Worm (Caenorhabditis elegans) whole organism, L1 larva: ENCODE results near the gene R13H4.5.

Experiments
- ceh-63 ChIP-seq: fragments of 200-800 bp; sonication (Bioruptor generic); optimal IDR thresholded peaks from 2 replicates; lab custom pipeline; 2018; ENCODE audit warnings: mild to moderate bottlenecking, missing genetic modification characterization, missing compliant biosample characterization
- ces-1 ChIP-seq: fragments of 150-350 bp; optimal IDR thresholded peaks from 2 replicates; lab custom pipeline; 2014; ENCODE audit warnings: missing biosample characterization, missing genetic modification reagents, missing genetic modification characterization
- elt-2 ChIP-seq: sonication (generic microtip); optimal IDR thresholded peaks from 2 replicates; lab custom pipeline; 2016; ENCODE audit warnings: missing genetic modification characterization, mild to moderate bottlenecking, inconsistent platforms, missing compliant biosample characterization, missing genetic modification reagents
- fkh-8 ChIP-seq: sonication (generic microtip); optimal IDR thresholded peaks from 2 replicates; lab custom pipeline; 2016; ENCODE audit warnings: mild to moderate bottlenecking, missing genetic modification characterization, missing compliant biosample characterization
- fos-1 ChIP-seq: fragments of 150-350 bp; optimal IDR thresholded peaks from 2 replicates; lab custom pipeline; 2014; ENCODE audit warnings: missing biosample characterization, missing genetic modification characterization
- lsy-2 ChIP-seq, 2 experiments: fragments of 150-350 bp; optimal IDR thresholded peaks; 2 replicates each; lab custom pipeline; 2014; ENCODE audit warnings: missing biosample characterization in 2 of 2, missing genetic modification characterization in 2 of 2
- nhr-12 ChIP-seq: sonication (generic microtip); optimal IDR thresholded peaks from 2 replicates; lab custom pipeline; 2017; ENCODE audit warnings: missing biosample characterization, missing genetic modification characterization
- nhr-237 ChIP-seq: fragments of 150-350 bp; optimal IDR thresholded peaks from 2 replicates; lab custom pipeline; 2014; ENCODE audit warnings: missing biosample characterization, missing genetic modification characterization
- tlp-1 ChIP-seq: fragments of 150-350 bp; optimal IDR thresholded peaks from 2 replicates; lab custom pipeline; 2014; ENCODE audit warnings: missing biosample characterization, missing genetic modification characterization
- unc-130 ChIP-seq: fragments of 150-350 bp; optimal IDR thresholded peaks from 2 replicates; lab custom pipeline; 2017; ENCODE audit warnings: missing biosample characterization, missing genetic modification characterization, inconsistent platforms

ce11 chrV:11829282-11829681 lies 31.2 kb upstream of the R13H4.5 start, which contains the start of gene col-158:
- no peak for TF ChIP-seq fos-1
- no peak for TF ChIP-seq nhr-12 (tag; lab: Kevin White, UChicago)
- no peak for TF ChIP-seq nhr-237
- TF ChIP-seq tlp-1 (tag; lab: Kevin White, UChicago): no peak
- TF ChIP-seq ceh-63 (GFP tag; lab: Kevin White, UChicago): no peak
- no peak for TF ChIP-seq lsy-2 (tag; optimal IDR thresholded peaks at IDR 0.05; lab: Kevin White, UChicago)
- no peak for TF ChIP-seq fkh-8 (tag; lab: Kevin White, UChicago)
- no peak for TF ChIP-seq elt-2
- TF ChIP-seq unc-130 (tag; lab: Kevin White, UChicago): no peak
- TF ChIP-seq ces-1 (GFP tag; lab: Kevin White, UChicago): no peak
